Fruit fly (Drosophila melanogaster) whole organism, embryonic: Measurements from ENCODE around the gene CG10185.

Source experiments
- BEAF-32 ChIP-seq: fragments of 200-800 bp; sonication (Bioruptor generic); optimal IDR thresholded peaks from 3 replicates; lab custom pipeline; 2017; ENCODE audit warnings: missing biosample characterization, missing genetic modification characterization, mild to moderate bottlenecking, moderate library complexity, missing genetic modification reagents
- Blimp-1 ChIP-seq: fragments of 200-800 bp; sonication (Bioruptor generic); optimal IDR thresholded peaks from 3 replicates; lab custom pipeline; 2018; ENCODE audit warnings: missing biosample characterization, missing genetic modification characterization, mild to moderate bottlenecking, moderate library complexity, missing genetic modification reagents
- CG10959 ChIP-seq: fragments of 200-800 bp; sonication (Bioruptor generic); IDR thresholded peaks from 2 replicates; pipeline ENCODE4 v1.3.6; 2022; ENCODE audit warnings: missing biosample characterization, missing genetic modification characterization
- CG11398 ChIP-seq: fragments of 200-800 bp; sonication (Bioruptor generic); optimal IDR thresholded peaks from 2 replicates; lab custom pipeline; 2016; ENCODE audit warnings: missing biosample characterization, missing genetic modification characterization
- CG11504 ChIP-seq: fragments of 200-800 bp; sonication (Bioruptor generic); optimal IDR thresholded peaks from 3 replicates; lab custom pipeline; 2019; ENCODE audit warnings: missing biosample characterization, mild to moderate bottlenecking, missing genetic modification characterization, moderate library complexity
- CG11560 ChIP-seq: fragments of 200-800 bp; sonication (Bioruptor generic); IDR thresholded peaks from 3 replicates; pipeline ENCODE4 v1.3.6; 2022; ENCODE audit warnings: missing biosample characterization, missing genetic modification characterization
- CG12769 ChIP-seq: fragments of 200-800 bp; sonication (Bioruptor generic); optimal IDR thresholded peaks from 2 replicates; lab custom pipeline; 2019; ENCODE audit warnings: missing biosample characterization, mild to moderate bottlenecking, missing genetic modification characterization, moderate library complexity
- CG13123 ChIP-seq: fragments of 200-800 bp; sonication (Bioruptor generic); optimal IDR thresholded peaks from 2 replicates; lab custom pipeline; 2016; ENCODE audit warnings: missing biosample characterization, missing genetic modification characterization
- CG16779 ChIP-seq: fragments of 200-800 bp; sonication (Bioruptor generic); IDR thresholded peaks from 2 replicates; pipeline ENCODE4 v1.3.6; 2022; ENCODE audit warnings: missing biosample characterization, missing genetic modification characterization
- CG17328 ChIP-seq: fragments of 200-800 bp; sonication (Bioruptor generic); IDR thresholded peaks from 2 replicates; pipeline ENCODE4 v1.3.6; 2022; ENCODE audit warnings: missing biosample characterization, missing genetic modification characterization
- CG17829 ChIP-seq: fragments of 200-800 bp; optimal IDR thresholded peaks from 2 replicates; lab custom pipeline; 2019; ENCODE audit warnings: missing biosample characterization, mild to moderate bottlenecking, missing genetic modification characterization, moderate library complexity
- CG18764 ChIP-seq: fragments of 200-800 bp; sonication (Bioruptor generic); optimal IDR thresholded peaks from 3 replicates; lab custom pipeline; 2016; ENCODE audit warnings: missing biosample characterization, missing genetic modification characterization
- CG2120 ChIP-seq: fragments of 200-800 bp; sonication (Bioruptor generic); optimal IDR thresholded peaks from 3 replicates; lab custom pipeline; 2016; ENCODE audit warnings: missing biosample characterization, missing genetic modification characterization
- CG30431 ChIP-seq: fragments of 200-800 bp; sonication (Bioruptor generic); optimal IDR thresholded peaks from 2 replicates; lab custom pipeline; 2017; ENCODE audit warnings: missing biosample characterization, missing genetic modification characterization
- CG31224 ChIP-seq: fragments of 200-800 bp; sonication (Bioruptor generic); IDR thresholded peaks from 2 replicates; pipeline ENCODE4 v1.3.6; 2022; ENCODE audit warnings: missing biosample characterization, missing genetic modification characterization
- CG32532 ChIP-seq: fragments of 200-800 bp; sonication (Bioruptor generic); IDR thresholded peaks from 2 replicates; pipeline ENCODE4 v1.3.6; 2022; ENCODE audit warnings: missing biosample characterization, missing genetic modification characterization
- CG33557 ChIP-seq: fragments of 200-800 bp; sonication (Bioruptor generic); optimal IDR thresholded peaks from 2 replicates; lab custom pipeline; 2019; ENCODE audit warnings: missing biosample characterization, mild to moderate bottlenecking, missing genetic modification characterization, moderate library complexity
- CG3407 ChIP-seq: fragments of 200-800 bp; sonication (Bioruptor generic); optimal IDR thresholded peaks from 2 replicates; lab custom pipeline; 2018; ENCODE audit warnings: missing biosample characterization, mild to moderate bottlenecking, missing genetic modification characterization
- CG6254 ChIP-seq: fragments of 200-800 bp; sonication (Bioruptor generic); optimal IDR thresholded peaks from 3 replicates; lab custom pipeline; 2017; ENCODE audit warnings: mild to moderate bottlenecking, missing biosample characterization, missing genetic modification reagents, missing genetic modification characterization
- CG6683 ChIP-seq: fragments of 200-800 bp; sonication (Bioruptor generic); optimal IDR thresholded peaks from 2 replicates; lab custom pipeline; 2017; ENCODE audit warnings: missing biosample characterization, mild to moderate bottlenecking, missing genetic modification characterization, missing genetic modification reagents
- CG7271 ChIP-seq: fragments of 200-800 bp; sonication (Bioruptor generic); optimal IDR thresholded peaks from 2 replicates; lab custom pipeline; 2018; ENCODE audit warnings: missing biosample characterization, mild to moderate bottlenecking, missing genetic modification characterization, moderate library complexity
- CG7372 ChIP-seq: fragments of 200-800 bp; sonication (Bioruptor generic); IDR thresholded peaks from 2 replicates; pipeline ENCODE4 v1.3.6; 2022; ENCODE audit warnings: missing biosample characterization, missing genetic modification characterization
- Chrac-16 ChIP-seq: fragments of 200-800 bp; sonication (Bioruptor generic); optimal IDR thresholded peaks from 3 replicates; lab custom pipeline; 2016; ENCODE audit warnings: missing biosample characterization, missing genetic modification characterization
- Dip3 ChIP-seq: fragments of 200-800 bp; sonication (Bioruptor generic); optimal IDR thresholded peaks from 3 replicates; lab custom pipeline; 2016; ENCODE audit warnings: missing biosample characterization, missing genetic modification characterization
- Dll ChIP-seq: fragments of 200-800 bp; sonication (Bioruptor generic); IDR thresholded peaks from 4 replicates; pipeline ENCODE4 v1.3.6; 2022; ENCODE audit warnings: missing biosample characterization, missing genetic modification characterization; ENCODE audit not compliant: partially characterized antibody
- Drgx ChIP-seq: fragments of 200-800 bp; sonication (Bioruptor generic); IDR thresholded peaks from 2 replicates; pipeline ENCODE4 v1.3.6; 2022; ENCODE audit warnings: missing biosample characterization, missing genetic modification characterization
- ERR ChIP-seq: fragments of 200-800 bp; sonication (Bioruptor generic); optimal IDR thresholded peaks from 2 replicates; lab custom pipeline; 2016; ENCODE audit warnings: missing biosample characterization, missing genetic modification characterization
- H2.0 ChIP-seq: fragments of 200-800 bp; sonication (Bioruptor generic); IDR thresholded peaks from 2 replicates; pipeline ENCODE4 v1.3.6; 2022; ENCODE audit warnings: missing biosample characterization, missing genetic modification characterization
- NC2α ChIP-seq: fragments of 200-800 bp; sonication (Bioruptor generic); optimal IDR thresholded peaks from 2 replicates; lab custom pipeline; 2016; ENCODE audit warnings: missing biosample characterization, missing genetic modification characterization
- NFAT ChIP-seq: fragments of 200-800 bp; sonication (Bioruptor generic); IDR thresholded peaks from 2 replicates; pipeline ENCODE4 v1.3.6; 2022; ENCODE audit warnings: missing biosample characterization, missing genetic modification characterization
- Nf-YC ChIP-seq: fragments of 200-800 bp; optimal IDR thresholded peaks from 3 replicates; lab custom pipeline; 2019; ENCODE audit warnings: missing biosample characterization, mild to moderate bottlenecking, missing genetic modification characterization, moderate library complexity
- Taf1 ChIP-seq: fragments of 200-800 bp; sonication (Bioruptor generic); IDR thresholded peaks from 2 replicates; pipeline ENCODE4 v1.3.6; 2022; ENCODE audit warnings: missing biosample characterization, missing genetic modification characterization
- YL-1 ChIP-seq: fragments of 200-800 bp; sonication (Bioruptor generic); optimal IDR thresholded peaks from 3 replicates; lab custom pipeline; 2017; ENCODE audit warnings: missing biosample characterization, mild to moderate bottlenecking, missing genetic modification characterization
- br ChIP-seq: fragments of >200 bp; optimal IDR thresholded peaks from 2 replicates; lab custom pipeline; 2017
- cas ChIP-seq: fragments of 200-800 bp; sonication (Bioruptor generic); IDR thresholded peaks from 2 replicates; pipeline ENCODE4 v1.3.6; 2022; ENCODE audit warnings: missing biosample characterization, missing genetic modification characterization
- cg ChIP-seq: fragments of 200-800 bp; sonication (Bioruptor generic); optimal IDR thresholded peaks from 3 replicates; lab custom pipeline; 2019; ENCODE audit warnings: missing biosample characterization, mild to moderate bottlenecking, missing genetic modification characterization, moderate library complexity
- chinmo ChIP-seq: fragments of 200-800 bp; sonication (Bioruptor generic); IDR thresholded peaks from 4 replicates; pipeline ENCODE4 v1.3.6; 2022; ENCODE audit warnings: missing biosample characterization, missing genetic modification characterization; ENCODE audit not compliant: partially characterized antibody
- ci ChIP-seq: fragments of 200-800 bp; sonication (Bioruptor generic); IDR thresholded peaks from 3 replicates; pipeline ENCODE4 v1.3.6; 2022; ENCODE audit warnings: missing biosample characterization, missing genetic modification characterization
- da ChIP-seq: fragments of 200-800 bp; sonication (Bioruptor generic); optimal IDR thresholded peaks from 2 replicates; lab custom pipeline; 2016; ENCODE audit warnings: missing biosample characterization, missing genetic modification characterization
- hbn ChIP-seq: fragments of 200-800 bp; sonication (Bioruptor generic); IDR thresholded peaks from 2 replicates; pipeline ENCODE4 v1.3.6; 2022; ENCODE audit warnings: missing biosample characterization, missing genetic modification characterization; ENCODE audit not compliant: partially characterized antibody
- her ChIP-seq: fragments of 200-800 bp; sonication (Bioruptor generic); optimal IDR thresholded peaks from 2 replicates; lab custom pipeline; 2016; ENCODE audit warnings: missing biosample characterization, missing genetic modification characterization
- hkb ChIP-seq, 2 experiments: fragments of 200-800 bp in 1 of 2; fragments of >200 bp in 1 of 2; sonication (Bioruptor generic) in 1 of 2; IDR thresholded peaks in 1 of 2; optimal IDR thresholded peaks in 1 of 2; 2 replicates each; pipeline versions ENCODE4 v1.3.6 to Lab custom; 2017 to 2022; ENCODE audit warnings: missing biosample characterization in 1 of 2, missing genetic modification characterization in 1 of 2
- ind ChIP-seq: fragments of 200-800 bp; sonication (Bioruptor generic); optimal IDR thresholded peaks from 3 replicates; lab custom pipeline; 2016; ENCODE audit warnings: missing biosample characterization, missing genetic modification characterization
- inv ChIP-seq: fragments of 200-800 bp; sonication (Bioruptor generic); IDR thresholded peaks from 2 replicates; pipeline ENCODE4 v1.3.6; 2022; ENCODE audit warnings: missing biosample characterization, missing genetic modification characterization; ENCODE audit not compliant: partially characterized antibody
- org-1 ChIP-seq: fragments of 200-800 bp; sonication (Bioruptor generic); optimal IDR thresholded peaks from 2 replicates; lab custom pipeline; 2017; ENCODE audit warnings: missing biosample characterization, missing genetic modification characterization
- ro ChIP-seq: fragments of 200-800 bp; sonication (Bioruptor generic); IDR thresholded peaks from 2 replicates; pipeline ENCODE4 v1.3.6; 2022; ENCODE audit warnings: missing biosample characterization, missing genetic modification characterization
- stwl ChIP-seq: fragments of 200-800 bp; sonication (Bioruptor generic); optimal IDR thresholded peaks from 3 replicates; lab custom pipeline; 2018; ENCODE audit warnings: missing biosample characterization, mild to moderate bottlenecking, missing genetic modification characterization, moderate library complexity
- tgo ChIP-seq: fragments of 200-800 bp; sonication (Bioruptor generic); IDR thresholded peaks from 3 replicates; pipeline ENCODE4 v1.3.6; 2022; ENCODE audit warnings: missing biosample characterization, missing genetic modification characterization
- tin ChIP-seq: fragments of 200-800 bp; sonication (Bioruptor generic); optimal IDR thresholded peaks from 3 replicates; lab custom pipeline; 2016; ENCODE audit warnings: missing biosample characterization, missing genetic modification characterization
- trem ChIP-seq: fragments of 200-800 bp; optimal IDR thresholded peaks from 3 replicates; lab custom pipeline; 2019; ENCODE audit warnings: missing biosample characterization, mild to moderate bottlenecking, missing genetic modification characterization, moderate library complexity
- ttk ChIP-seq: fragments of 200-800 bp; sonication (Bioruptor generic); IDR thresholded peaks from 2 replicates; pipeline ENCODE4 v2.1.2; 2022; ENCODE audit warnings: missing biosample characterization, missing genetic modification characterization
- vfl ChIP-seq: fragments of 200-800 bp; sonication (Bioruptor generic); optimal IDR thresholded peaks from 2 replicates; lab custom pipeline; 2016; ENCODE audit warnings: missing biosample characterization, missing genetic modification characterization

The CG10185 gene

dm6 chr3R:16051329-16051679, 16.1 kb downstream of the CG10185 start (continued):
- TF ChIP-seq CG11504 (no peak), vfl (GFP tag; lab: Kevin White, UChicago) (no peak), YL-1 (GFP tag; lab: Kevin White, UChicago) (no peak), CG11398 (no peak), CG2120 (GFP tag; lab: Kevin White, UChicago) (peak; percentile 54), CG7372 (GFP tag; lab: Robert Waterston, UW) (no peak), CG18764 (GFP tag; lab: Kevin White, UChicago) (no peak), NFAT (no peak), CG32532 (peak; percentile 13; the same call in 1 of the 2 replicates), CG6254 (no peak), ro (GFP tag; lab: Robert Waterston, UW) (no peak), Drgx (GFP tag; lab: Robert Waterston, UW) (peak; percentile 65), NC2α (no peak), ttk (no peak), stwl (no peak), trem (tag; lab: Kevin White, UChicago) (no peak), H2.0 (GFP tag; lab: Robert Waterston, UW) (no peak), CG3407 (GFP tag; lab: Kevin White, UChicago) (no peak), CG10959 (no peak; the same call in 1 of the 2 replicates), CG13123 (GFP tag; lab: Kevin White, UChicago) (no peak), Blimp-1 (GFP tag; lab: Kevin White, UChicago) (no peak), ERR (GFP tag; lab: Kevin White, UChicago) (no peak), da (no peak), CG7271 (tag; lab: Kevin White, UChicago) (no peak), hkb (optimal IDR thresholded peaks at IDR 0.05; lab: Kevin White, UChicago) (no peak), hkb (GFP tag; IDR thresholded peaks at IDR 0.05; lab: Robert Waterston, UW) (0 out of 2 replicates have a peak, but pooled peaks have one; percentile 33), CG30431 (GFP tag; lab: Kevin White, UChicago) (no peak), BEAF-32 (GFP tag; lab: Kevin White, UChicago) (no peak), br (no peak), tin (GFP tag; lab: Kevin White, UChicago) (no peak), hbn (GFP tag; lab: Robert Waterston, UW) (0 out of 2 replicates have a peak, but pooled peaks have one; percentile 12), org-1 (GFP tag; lab: Kevin White, UChicago) (no peak), ind (GFP tag; lab: Kevin White, UChicago) (peak; percentile 6), her (GFP tag; lab: Kevin White, UChicago) (no peak), Nf-YC (tag; lab: Kevin White, UChicago) (no peak), cas (no peak), CG17328 (no peak), CG31224 (GFP tag; lab: Robert Waterston, UW) (0 out of 2 replicates have a peak, but pooled peaks have one; percentile 10), tgo (peak; percentile 13; the same call in 1 of the 3 replicates), inv (GFP tag; lab: Robert Waterston, UW) (no peak), ci (0 out of 3 replicates have a peak, but pooled peaks have one; percentile 34), CG11560 (tag; lab: Robert Waterston, UW) (no peak), CG6683 (GFP tag; lab: Kevin White, UChicago) (no peak), Chrac-16 (peak; percentile 17), Dip3 (GFP tag; lab: Kevin White, UChicago) (no peak), Dll (GFP tag; lab: Robert Waterston, UW) (no peak), CG16779 (no peak), chinmo (GFP tag; lab: Robert Waterston, UW) (0 out of 4 replicates have a peak, but pooled peaks have one; percentile 62), CG17829 (tag; lab: Kevin White, UChicago) (no peak), CG12769 (no peak), Taf1 (no peak), cg (GFP tag; lab: Kevin White, UChicago) (no peak), CG33557 (GFP tag; lab: Kevin White, UChicago) (no peak)
